Worm (Caenorhabditis elegans) whole organism, L4 larva: ENCODE results near the gene nhr-280.
"Not testable (repeated sequence)": the region's sequence is repeated elsewhere in the genome, so short reads cannot be mapped to it uniquely, and the experiment has no call there.

Experiments used
- snpc-4 ChIP-seq: fragments of 150-350 bp; optimal IDR thresholded peaks from 2 replicates; lab custom pipeline; 2014; ENCODE audit warnings: missing biosample characterization, missing genetic modification characterization
- ztf-11 ChIP-seq: fragments of 150-350 bp; optimal IDR thresholded peaks from 2 replicates; lab custom pipeline; 2014; ENCODE audit warnings: missing biosample characterization, missing genetic modification characterization

DNA sequence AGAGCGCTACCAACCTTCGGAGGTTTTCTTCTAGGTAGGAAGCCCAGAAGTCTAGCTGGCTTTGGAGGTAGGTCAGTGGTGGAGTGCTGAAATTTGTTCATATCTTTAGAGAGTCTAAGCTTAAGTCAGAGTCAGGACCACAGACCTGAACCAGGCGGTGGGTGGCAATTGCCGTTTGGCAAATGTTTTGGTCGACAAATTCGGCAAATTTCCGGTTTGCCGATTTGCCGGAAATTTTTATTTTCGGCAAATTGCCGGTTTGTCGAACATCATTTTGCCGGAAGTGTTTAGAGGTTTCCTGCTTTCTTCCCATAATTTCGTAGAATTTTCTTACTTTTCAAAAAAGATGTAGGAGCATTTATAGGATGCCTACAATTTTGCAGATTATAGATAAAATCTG lies 31.7 kb downstream of the nhr-280 start, which contains the start of gene C29F9.9:
- not testable (repeated sequence) for TF ChIP-seq ztf-11, snpc-4 (tag; lab: Kevin White, UChicago)
